Worm (Caenorhabditis elegans): ENCODE data around the gene lin-31.

DNA sequence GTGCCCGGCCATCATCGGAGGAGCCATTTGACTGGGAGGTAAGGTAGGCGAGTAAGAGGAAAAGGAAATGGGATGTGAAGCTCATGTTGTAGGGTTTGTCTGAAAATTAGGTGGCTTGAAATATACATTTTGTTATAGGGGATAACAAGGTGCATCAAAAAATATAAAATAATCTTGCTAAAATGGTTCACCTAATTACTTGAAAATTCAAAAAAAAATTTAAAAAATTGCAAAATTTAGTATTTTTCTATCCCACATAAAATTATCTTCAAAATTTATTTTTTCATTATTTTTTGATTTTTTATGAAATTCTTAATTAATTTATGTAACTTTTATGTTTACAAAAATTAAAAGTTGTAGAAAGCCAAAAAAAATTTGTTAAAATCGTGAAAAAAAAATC lies 36.3 kb downstream of the lin-31 start, which contains the start of gene K07D4.6:
- TF ChIP-seq nhr-76 (tag; optimal IDR thresholded peaks at IDR 0.05): no peak
- no peak for TF ChIP-seq pqm-1 (tag; optimal IDR thresholded peaks at IDR 0.05)
- no peak for TF ChIP-seq lir-3 (tag; optimal IDR thresholded peaks at IDR 0.05; ENCODE audit: poor library complexity)
- TF ChIP-seq ceh-82 (tag; optimal IDR thresholded peaks at IDR 0.05): no peak
- no peak for TF ChIP-seq egl-27 (tag; optimal IDR thresholded peaks at IDR 0.05)
- TF ChIP-seq aha-1 (tag; optimal IDR thresholded peaks at IDR 0.05): no peak
- TF ChIP-seq pax-3 (tag; optimal IDR thresholded peaks at IDR 0.05): no peak
- TF ChIP-seq unc-86 (tag; optimal IDR thresholded peaks at IDR 0.05): no peak
- TF ChIP-seq unc-62 (GFP tag; optimal IDR thresholded peaks at IDR 0.05): no peak

All from whole organism, L1 larva.